Worm (Caenorhabditis elegans): Measurements from ENCODE around the gene symk-1.

The symk-1 gene

ce11 chrV:8621213-8621612 lies 51.1 kb downstream of the symk-1 start, which contains the start of gene idpc-2:
Gene idpc-2 (minus strand): TSS chrV:8621313.
- TF ChIP-seq lin-40 (tag; optimal IDR thresholded peaks at IDR 0.05), result no peak
- TF ChIP-seq rec-8 (tag; optimal IDR thresholded peaks at IDR 0.05), result no peak
- no peak for TF ChIP-seq hsf-1 (GFP tag; IDR thresholded peaks at IDR 0.05)

- no peak for TF ChIP-seq mel-28 (tag; optimal IDR thresholded peaks at IDR 0.05; ENCODE audit: borderline replicate concordance)
- no peak for TF ChIP-seq B0035.1 (tag; optimal IDR thresholded peaks at IDR 0.05)
- TF ChIP-seq lin-35 (GFP tag; optimal IDR thresholded peaks at IDR 0.05), result no peak
- TF ChIP-seq ztf-3 (GFP tag; optimal IDR thresholded peaks at IDR 0.05), result no peak
- TF ChIP-seq T26A5.8 (tag; optimal IDR thresholded peaks at IDR 0.05), result no peak
These were observed 52.2 kb downstream of the symk-1 start, which contains the start of gene F41E6.1 for ce11 chrV:8622314-8622713. Gene F41E6.1 (plus strand): TSS chrV:8622614.

- TF ChIP-seq lir-1 (GFP tag; conservative IDR thresholded peaks at IDR 0.05), result no peak
- TF ChIP-seq hsf-1 (GFP tag; IDR thresholded peaks at IDR 0.05), result no peak
- TF ChIP-seq F37B4.10 (GFP tag; IDR thresholded peaks at IDR 0.05), result no peak
- no peak for TF ChIP-seq F49E8.2 (tag; optimal IDR thresholded peaks at IDR 0.05; ENCODE audit: insufficient read depth)
- no peak for TF ChIP-seq dpl-1 (GFP tag; optimal IDR thresholded peaks at IDR 0.05)
- TF ChIP-seq lin-40 (tag; optimal IDR thresholded peaks at IDR 0.05), result no peak
- no peak for TF ChIP-seq die-1 (tag; optimal IDR thresholded peaks at IDR 0.05)
These were observed 53.6 kb downstream of the symk-1 start, which contains the start of gene F41E6.17 for ce11 chrV:8623754-8624153. Gene F41E6.17 (plus strand): TSS chrV:8624101.

DNA sequence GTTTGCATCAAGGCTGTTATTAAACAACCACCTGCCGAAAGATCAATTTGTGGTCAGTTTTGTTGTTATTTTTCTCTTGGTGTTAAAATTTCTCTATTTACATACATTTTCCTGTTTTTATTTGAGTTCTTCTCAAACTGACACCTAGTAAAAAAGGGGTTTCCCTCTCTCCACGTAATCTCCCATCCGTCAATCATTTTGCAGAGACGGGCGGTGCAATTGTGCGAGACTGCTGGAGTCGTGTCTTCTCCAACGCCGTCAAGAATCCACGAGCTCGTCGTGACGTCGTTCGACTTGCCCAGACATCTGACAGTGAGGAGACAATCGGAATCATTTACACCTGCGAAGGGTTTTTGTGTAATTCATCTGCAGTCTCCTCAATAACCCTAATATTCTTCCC lies 56.3 kb downstream of the symk-1 start:
- TF ChIP-seq ztf-18 (tag; optimal IDR thresholded peaks at IDR 0.05) (no peak), aptf-3 (GFP tag; IDR thresholded peaks at IDR 0.05) (no peak), madf-10 (tag; optimal IDR thresholded peaks at IDR 0.05) (no peak), sdz-38 (tag; optimal IDR thresholded peaks at IDR 0.05) (no peak), hlh-26 (GFP tag; conservative IDR thresholded peaks at IDR 0.05) (no peak), atf-7 (tag; optimal IDR thresholded peaks at IDR 0.05) (no peak), bed-2 (GFP tag; IDR thresholded peaks at IDR 0.05) (no peak), gei-17 (GFP tag; optimal IDR thresholded peaks at IDR 0.05) (no peak), efl-1 (GFP tag; optimal IDR thresholded peaks at IDR 0.05) (no peak), snpc-1.3 (tag; optimal IDR thresholded peaks at IDR 0.05; ENCODE audit: insufficient read depth) (no peak), attf-3 (GFP tag; conservative IDR thresholded peaks at IDR 0.05) (no peak), egrh-3 (GFP tag; IDR thresholded peaks at IDR 0.05) (no peak), C06A6.2 (GFP tag; conservative IDR thresholded peaks at IDR 0.05) (no peak), die-1 (tag; optimal IDR thresholded peaks at IDR 0.05) (no peak), ztf-25 (GFP tag; IDR thresholded peaks at IDR 0.05) (no peak)

ce11 chrV:8627580-8627979 lies 57.5 kb downstream of the symk-1 start:
- TF ChIP-seq K12H6.12 (tag; optimal IDR thresholded peaks at IDR 0.05) (no peak), nfyb-1 (GFP tag; IDR thresholded peaks at IDR 0.05) (no peak), lag-1 (GFP tag; IDR thresholded peaks at IDR 0.05) (no peak), athp-1 (tag; optimal IDR thresholded peaks at IDR 0.05) (no peak), Y53F4B.3 (GFP tag; IDR thresholded peaks at IDR 0.05) (no peak), him-1 (tag; optimal IDR thresholded peaks at IDR 0.05) (no peak), pbrm-1 (GFP tag; IDR thresholded peaks at IDR 0.05) (no peak), ztf-28 (GFP tag; IDR thresholded peaks at IDR 0.05) (no peak), ceh-40 (GFP tag; IDR thresholded peaks at IDR 0.05) (no peak), lsl-1 (GFP tag; optimal IDR thresholded peaks at IDR 0.05) (no peak), ztf-25 (GFP tag; IDR thresholded peaks at IDR 0.05) (no peak), sdz-38 (tag; optimal IDR thresholded peaks at IDR 0.05) (no peak), madf-6 (GFP tag; IDR thresholded peaks at IDR 0.05) (no peak), lin-26 (GFP tag; IDR thresholded peaks at IDR 0.05) (no peak), hsf-1 (GFP tag; IDR thresholded peaks at IDR 0.05) (no peak), cebp-2 (GFP tag; IDR thresholded peaks at IDR 0.05) (no peak), lin-40 (tag; optimal IDR thresholded peaks at IDR 0.05) (no peak), madf-3 (GFP tag; IDR thresholded peaks at IDR 0.05) (no peak), ceh-58 (GFP tag; IDR thresholded peaks at IDR 0.05) (no peak)
